Fruit fly (Drosophila melanogaster) Kc167 (cell line): Measurements from ENCODE around the gene ergic53.

ENCODE experiments used
- Myc ChIP-seq: fragments of >200 bp; optimal IDR thresholded peaks from 2 replicates; lab custom pipeline; 2017; ENCODE audit warnings: missing external identifiers
- Sin3A ChIP-seq: fragments of >200 bp; optimal IDR thresholded peaks from 2 replicates; lab custom pipeline; 2018; ENCODE audit warnings: missing external identifiers
- h ChIP-seq: fragments of >200 bp; optimal IDR thresholded peaks from 3 replicates; lab custom pipeline; 2018; ENCODE audit warnings: missing external identifiers
- insv ChIP-seq: fragments of >200 bp; optimal IDR thresholded peaks from 3 replicates; lab custom pipeline; 2018; ENCODE audit warnings: missing external identifiers
- psq ChIP-seq: fragments of >200 bp; optimal IDR thresholded peaks from 2 replicates; lab custom pipeline; 2017; ENCODE audit warnings: missing external identifiers
- ttk ChIP-seq: sonication (Bioruptor generic); optimal IDR thresholded peaks from 2 replicates; lab custom pipeline; 2017; ENCODE audit warnings: missing external identifiers

Gene ergic53

DNA sequence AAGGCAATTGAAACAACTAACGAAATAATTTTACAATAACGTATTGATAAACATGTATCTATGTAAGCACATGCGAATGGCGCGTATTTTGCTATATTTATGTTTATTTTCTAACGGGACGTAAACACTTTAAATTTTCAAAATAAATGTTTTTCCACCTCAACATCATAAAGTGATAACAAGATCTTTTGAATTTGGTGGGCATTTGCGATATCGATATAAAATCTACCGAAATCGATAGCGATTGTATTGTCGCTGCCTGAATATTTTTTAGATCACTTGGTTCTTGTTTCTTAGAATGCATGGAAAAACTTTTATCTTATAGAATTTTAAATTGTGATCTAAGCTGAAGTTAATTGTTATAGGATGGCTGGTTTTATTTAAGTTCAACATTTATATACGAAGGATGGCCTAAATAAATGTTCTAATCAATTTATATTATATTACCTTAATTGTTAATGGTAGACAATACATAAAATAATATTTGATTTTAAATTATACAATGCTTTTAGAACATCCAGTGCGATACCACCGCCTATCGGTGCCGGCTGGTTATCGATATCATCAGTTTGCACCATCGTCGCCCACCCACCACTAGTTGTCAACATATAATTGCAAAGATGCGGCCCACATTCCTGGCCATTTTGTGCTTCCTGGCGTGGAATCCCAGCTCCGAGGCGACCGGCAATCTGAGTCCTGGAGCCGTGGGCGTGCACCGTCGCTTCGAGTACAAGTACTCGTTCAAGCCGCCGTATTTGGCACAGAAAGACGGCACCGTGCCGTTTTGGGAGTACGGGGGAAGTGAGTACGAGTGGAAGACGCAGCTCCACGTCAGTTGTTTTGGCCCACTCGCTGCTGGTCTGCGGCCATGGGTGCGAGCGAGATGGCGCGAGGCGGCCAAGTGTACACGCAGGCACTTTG, at the start of gene ergic53:
Gene ergic53, plus strand, starts transcription at position 592 of the 921 bp plus-strand sequence.
- TF ChIP-seq h (lab: Kevin White, UChicago) (no peak), ttk (lab: Kevin White, UChicago) (no peak), Myc (lab: Kevin White, UChicago) (no peak), Sin3A (lab: Kevin White, UChicago) (no peak), psq (no peak), insv (lab: Kevin White, UChicago) (no peak)

DNA sequence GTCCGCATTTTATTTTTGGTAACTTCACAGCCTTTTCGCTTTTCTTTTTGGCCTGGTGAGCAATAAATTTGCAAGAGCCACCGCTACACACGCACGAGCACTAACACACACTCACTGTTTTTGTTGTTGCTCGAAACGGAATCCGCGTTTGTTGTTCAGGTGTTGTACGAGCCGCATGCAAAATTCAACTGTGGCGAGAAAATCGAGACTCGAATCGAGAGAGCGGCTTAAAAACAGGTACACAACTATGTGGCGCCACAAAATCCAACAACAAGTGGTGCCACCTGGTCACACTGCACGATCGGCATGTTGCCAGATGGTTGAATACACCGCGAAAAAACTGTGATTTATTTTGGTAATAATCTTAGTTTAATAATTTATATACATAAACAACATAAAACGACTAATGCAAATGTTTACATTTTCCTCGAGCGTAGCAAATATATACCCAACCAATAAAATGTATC, 27.8 kb upstream of the ergic53 start, which contains the start of gene CG43163:
Gene CG43163, minus strand, starts transcription at position 172 of the 467 bp plus-strand sequence.
- TF ChIP-seq insv (lab: Kevin White, UChicago) (no peak), psq (no peak), ttk (lab: Kevin White, UChicago) (no peak), Myc (lab: Kevin White, UChicago) (no peak), Sin3A (lab: Kevin White, UChicago) (no peak), h (lab: Kevin White, UChicago) (no peak)

DNA sequence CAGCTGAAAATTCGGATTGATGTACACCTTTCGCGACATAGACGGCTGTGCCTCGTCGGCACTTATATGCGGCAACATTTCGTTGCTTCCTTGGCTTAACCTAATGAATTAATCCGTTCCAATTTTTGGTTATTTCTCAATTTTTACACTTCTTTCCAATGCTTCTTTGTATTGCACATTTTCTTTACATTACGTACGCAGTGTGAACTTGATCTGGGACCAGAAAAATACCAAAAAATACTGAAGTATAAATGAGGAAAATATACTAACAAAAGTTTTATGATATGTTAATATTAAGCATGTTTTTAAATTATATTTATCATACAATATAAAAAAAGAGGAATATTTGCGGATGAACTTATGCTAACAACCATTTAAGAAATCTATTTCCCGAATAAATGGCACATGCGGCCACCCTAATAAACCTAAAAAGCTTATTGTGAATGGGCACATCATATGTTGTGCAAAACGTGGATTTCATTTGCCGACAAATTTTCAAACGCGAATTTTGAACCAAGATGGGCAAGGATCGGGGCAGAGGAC, 25.1 kb upstream of the ergic53 start, which contains the start of the genes ZC3H3 and Pus7:
Gene ZC3H3, minus strand, starts transcription at position 197 of the 543 bp plus-strand sequence.
Gene Pus7, plus strand, starts transcription at position 437 of the 543 bp plus-strand sequence.
- TF ChIP-seq Myc (lab: Kevin White, UChicago) (no peak), psq (no peak), h (lab: Kevin White, UChicago) (no peak), Sin3A (lab: Kevin White, UChicago) (no peak), ttk (lab: Kevin White, UChicago) (no peak), insv (lab: Kevin White, UChicago) (no peak)

DNA sequence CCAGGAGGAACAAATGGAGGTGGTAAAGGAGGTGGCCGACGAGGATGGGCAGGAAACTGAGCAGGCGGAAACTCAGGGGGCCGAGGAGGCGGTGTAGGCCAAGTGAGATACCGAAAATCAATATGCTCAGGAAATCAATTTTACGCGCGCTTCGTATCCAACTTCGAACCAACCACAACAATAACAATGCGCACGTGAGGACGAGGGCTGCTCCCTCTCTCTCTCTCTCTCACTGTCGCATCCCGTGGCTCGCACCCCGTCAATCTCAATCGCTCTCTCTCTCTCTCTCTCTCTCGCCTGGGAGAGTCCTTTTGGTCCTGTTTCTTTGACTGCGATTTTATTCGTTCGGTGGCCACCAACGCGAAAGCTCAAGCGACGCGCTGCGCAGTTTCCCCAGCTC, 22.3 kb upstream of the ergic53 start, which contains the start of gene CG6765:
Gene CG6765, plus strand, starts transcription at position 340 of the 400 bp plus-strand sequence.
- no peak for TF ChIP-seq psq

DNA sequence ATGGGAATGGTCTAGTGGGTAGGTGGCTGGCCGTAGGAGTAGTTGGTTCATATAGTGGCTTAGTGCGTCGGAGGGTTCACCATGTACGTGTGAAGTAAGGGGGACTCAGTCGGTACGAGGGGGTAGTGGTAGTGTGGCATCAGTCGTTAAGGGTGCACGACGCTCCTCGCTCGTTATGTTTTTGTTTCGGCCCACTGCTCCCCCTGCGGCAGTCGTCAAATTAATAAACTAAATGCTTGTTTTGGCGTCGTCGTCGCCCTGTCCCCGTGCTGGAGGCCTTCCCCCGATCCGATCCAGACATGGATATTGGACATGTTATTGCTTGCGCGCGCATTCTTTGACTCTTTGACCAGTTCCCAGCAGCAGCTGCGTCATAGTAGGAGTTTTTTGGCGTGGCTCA, 21.5 kb upstream of the ergic53 start:
- TF ChIP-seq insv (lab: Kevin White, UChicago) (no peak), Myc (lab: Kevin White, UChicago) (no peak), Sin3A (lab: Kevin White, UChicago) (no peak), psq (no peak), ttk (lab: Kevin White, UChicago) (no peak), h (lab: Kevin White, UChicago) (no peak)

DNA sequence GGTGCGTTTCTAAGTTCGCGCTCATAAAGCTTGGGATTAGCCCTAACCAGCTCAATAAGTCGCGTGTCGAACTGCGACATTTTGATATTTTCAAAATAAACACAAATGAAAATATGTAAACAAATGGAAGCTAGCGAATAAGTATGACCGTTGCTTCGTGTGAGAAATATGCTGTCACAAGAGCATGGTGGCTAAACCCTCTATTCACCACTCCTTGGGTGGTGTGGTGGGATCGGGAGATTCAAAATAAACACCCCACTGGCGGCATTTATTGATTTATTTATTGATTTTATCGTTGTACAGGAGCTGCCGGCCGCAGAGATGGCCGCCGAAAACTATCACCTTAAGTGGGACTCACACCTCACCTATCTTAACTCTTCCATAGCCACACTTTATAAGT, 20.0 kb upstream of the ergic53 start, which contains the start of gene CG6683:
Gene CG6683, minus strand, starts transcription at position 154 of the 400 bp plus-strand sequence.
- TF ChIP-seq Myc (lab: Kevin White, UChicago) (no peak), Sin3A (lab: Kevin White, UChicago) (no peak), insv (lab: Kevin White, UChicago) (no peak), h (lab: Kevin White, UChicago) (no peak), ttk (lab: Kevin White, UChicago) (no peak), psq (no peak)

DNA sequence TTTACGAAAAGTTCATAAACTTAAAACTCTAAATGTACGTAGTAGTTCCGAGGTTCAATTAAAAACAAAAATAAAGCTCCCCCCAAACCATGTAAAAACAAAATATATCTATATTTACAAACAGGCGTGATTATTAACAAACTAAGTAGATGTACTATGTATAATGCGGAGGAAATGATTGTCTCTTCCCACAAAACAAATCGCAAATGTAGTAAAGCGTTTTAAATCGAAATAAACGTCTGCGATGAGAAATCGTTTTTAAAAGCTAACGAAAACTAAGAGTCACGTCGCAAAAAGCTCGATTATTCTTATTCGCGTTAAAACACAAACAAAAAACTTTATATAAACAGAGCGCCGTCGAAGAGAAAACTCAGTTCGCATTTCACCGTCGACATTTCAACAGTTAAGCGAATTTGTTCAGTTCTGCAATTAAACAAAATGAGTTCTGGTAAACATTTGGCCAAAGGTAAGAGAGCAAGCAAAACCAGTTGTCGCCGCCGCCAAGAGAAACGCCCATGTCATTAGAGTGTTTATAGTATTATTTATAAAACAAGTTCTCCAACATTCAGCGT, 16.2 kb upstream of the ergic53 start, which contains the start of gene GstO3:
Gene GstO3, plus strand, starts transcription at position 370 of the 572 bp plus-strand sequence.
- no peak for TF ChIP-seq h (lab: Kevin White, UChicago)
- TF ChIP-seq Sin3A (lab: Kevin White, UChicago): no peak
- no peak for TF ChIP-seq Myc (lab: Kevin White, UChicago)
- no peak for TF ChIP-seq ttk (lab: Kevin White, UChicago)
- no peak for TF ChIP-seq psq
- no peak for TF ChIP-seq insv (lab: Kevin White, UChicago)

DNA sequence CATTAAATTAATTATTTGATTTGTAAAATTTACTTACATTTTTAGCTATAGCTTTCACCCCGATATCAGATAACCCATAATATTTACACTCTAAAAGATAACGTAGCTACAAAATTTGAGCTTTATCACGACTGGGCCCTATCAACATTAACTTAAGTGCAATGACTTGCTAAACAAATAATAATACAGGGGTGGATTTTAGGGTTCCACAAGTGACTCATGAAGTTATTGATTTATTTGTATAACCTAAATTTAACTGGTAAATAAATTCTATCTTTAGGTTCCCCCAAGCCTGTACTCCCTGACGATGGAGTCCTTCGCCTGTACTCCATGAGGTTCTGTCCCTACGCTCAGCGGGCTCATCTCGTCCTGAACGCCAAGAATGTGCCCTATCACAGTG, 15.5 kb upstream of the ergic53 start:
- no peak for TF ChIP-seq h (lab: Kevin White, UChicago)
- no peak for TF ChIP-seq Sin3A (lab: Kevin White, UChicago)
- TF ChIP-seq insv (lab: Kevin White, UChicago): no peak
- no peak for TF ChIP-seq psq
- TF ChIP-seq ttk (lab: Kevin White, UChicago): no peak
- TF ChIP-seq Myc (lab: Kevin White, UChicago): no peak

DNA sequence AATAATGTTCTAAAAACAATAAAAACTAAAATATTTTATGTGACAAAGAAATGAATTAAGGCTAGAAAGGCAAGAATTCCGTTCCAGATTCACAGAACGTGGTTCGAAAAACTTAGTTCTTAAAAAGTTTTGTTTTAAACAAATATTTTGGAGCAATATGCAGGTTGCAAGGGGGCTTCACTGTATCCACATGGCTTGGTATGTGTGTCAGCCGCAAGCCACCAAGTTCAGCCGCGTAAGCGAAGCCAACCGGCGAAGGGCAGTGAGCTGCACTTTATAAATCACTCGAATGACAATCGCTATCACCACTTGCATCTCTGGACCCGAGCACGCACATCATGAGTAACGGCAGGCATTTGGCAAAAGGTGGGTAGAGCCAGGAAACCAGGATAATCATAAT, 14.5 kb upstream of the ergic53 start, which contains the start of gene se:
Gene se, plus strand, starts transcription at position 301 of the 400 bp plus-strand sequence.
- TF ChIP-seq ttk (lab: Kevin White, UChicago): no peak
- no peak for TF ChIP-seq Sin3A (lab: Kevin White, UChicago)
- TF ChIP-seq psq: no peak
- TF ChIP-seq h (lab: Kevin White, UChicago): no peak
- no peak for TF ChIP-seq insv (lab: Kevin White, UChicago)
- no peak for TF ChIP-seq Myc (lab: Kevin White, UChicago)

DNA sequence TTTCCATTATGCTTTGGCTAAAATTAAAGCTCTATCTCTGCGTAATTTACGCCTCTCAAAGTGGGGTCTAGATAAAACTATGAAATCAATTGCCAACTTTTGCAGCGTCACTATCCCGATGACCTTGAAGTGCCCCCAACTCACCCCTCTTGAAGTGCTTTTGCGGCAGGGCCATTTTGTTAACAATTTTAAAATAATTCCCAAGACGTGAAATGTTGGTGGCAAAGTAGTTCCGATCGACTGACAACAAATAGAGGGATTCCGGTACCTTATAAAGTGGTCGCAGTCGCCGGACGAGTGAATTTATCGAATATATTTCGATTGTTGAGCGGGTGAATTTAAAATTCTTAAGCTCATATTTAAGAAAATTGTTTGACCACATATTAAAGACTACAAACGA, 11.5 kb upstream of the ergic53 start, which contains the start of gene GstO2:
Gene GstO2, minus strand, starts transcription at position 245 of the 400 bp plus-strand sequence.
- TF ChIP-seq Sin3A (lab: Kevin White, UChicago) (no peak), h (lab: Kevin White, UChicago) (no peak), Myc (lab: Kevin White, UChicago) (no peak), insv (lab: Kevin White, UChicago) (no peak), psq (no peak), ttk (lab: Kevin White, UChicago) (no peak)
